Fruit fly (Drosophila melanogaster) whole organism, embryonic: Measurements from ENCODE around the gene Tailor.

Experiments
- CG11723 ChIP-seq: fragments of 200-800 bp; sonication (Bioruptor generic); optimal IDR thresholded peaks from 2 replicates; lab custom pipeline; 2017; ENCODE audit warnings: missing biosample characterization, mild to moderate bottlenecking, missing genetic modification characterization
- CG12219 ChIP-seq: fragments of 200-800 bp; sonication (Bioruptor generic); optimal IDR thresholded peaks from 3 replicates; lab custom pipeline; 2018; ENCODE audit warnings: missing biosample characterization, mild to moderate bottlenecking, missing genetic modification characterization
- CG13287 ChIP-seq: fragments of 200-800 bp; sonication (Bioruptor generic); IDR thresholded peaks from 2 replicates; pipeline ENCODE4 v1.3.6; 2022; ENCODE audit warnings: missing biosample characterization, missing genetic modification characterization; ENCODE audit not compliant: partially characterized antibody
- CG18764 ChIP-seq: fragments of 200-800 bp; sonication (Bioruptor generic); optimal IDR thresholded peaks from 3 replicates; lab custom pipeline; 2016; ENCODE audit warnings: missing biosample characterization, missing genetic modification characterization
- CG30431 ChIP-seq: fragments of 200-800 bp; sonication (Bioruptor generic); optimal IDR thresholded peaks from 2 replicates; lab custom pipeline; 2017; ENCODE audit warnings: missing biosample characterization, missing genetic modification characterization
- CG7372 ChIP-seq: fragments of 200-800 bp; sonication (Bioruptor generic); IDR thresholded peaks from 2 replicates; pipeline ENCODE4 v1.3.6; 2022; ENCODE audit warnings: missing biosample characterization, missing genetic modification characterization
- Dbx ChIP-seq: fragments of 200-800 bp; sonication (Bioruptor generic); IDR thresholded peaks from 3 replicates; pipeline ENCODE4 v1.3.6; 2022; ENCODE audit warnings: missing biosample characterization, missing genetic modification characterization
- Ets65A ChIP-seq: fragments of 200-800 bp; sonication (Bioruptor generic); peaks from one replicate; lab custom pipeline; 2016; ENCODE audit warnings: missing biosample characterization, missing genetic modification characterization
- MTF-1 ChIP-seq: fragments of 200-800 bp; sonication (Bioruptor generic); optimal IDR thresholded peaks from 2 replicates; lab custom pipeline; 2018; ENCODE audit warnings: missing biosample characterization, mild to moderate bottlenecking, missing genetic modification characterization, borderline replicate concordance
- Optix ChIP-seq: fragments of 200-800 bp; sonication (Bioruptor generic); IDR thresholded peaks from 3 replicates; pipeline ENCODE4 v1.3.6; 2022; ENCODE audit warnings: missing biosample characterization, missing genetic modification characterization
- chn ChIP-seq: fragments of 200-800 bp; sonication (Bioruptor generic); optimal IDR thresholded peaks from 2 replicates; lab custom pipeline; 2016; ENCODE audit warnings: missing biosample characterization, missing genetic modification characterization
- h ChIP-seq: fragments of >200 bp; optimal IDR thresholded peaks from 2 replicates; lab custom pipeline; 2017
- luna ChIP-seq: fragments of 200-800 bp; sonication (Bioruptor generic); optimal IDR thresholded peaks from 2 replicates; lab custom pipeline; 2016; ENCODE audit warnings: missing biosample characterization, missing genetic modification characterization

dm6 chr3R:7054286-7054685 lies 31.6 kb downstream of the Tailor start, which contains the start of gene CG1979:
- TF ChIP-seq chn (GFP tag; lab: Kevin White, UChicago) (no peak), Dbx (no peak), CG12219 (GFP tag; lab: Kevin White, UChicago) (no peak), Ets65A (GFP tag; lab: Kevin White, UChicago) (no peak), CG11723 (no peak), CG18764 (no peak), CG30431 (GFP tag; lab: Kevin White, UChicago) (no peak), Optix (GFP tag; lab: Robert Waterston, UW) (no peak), CG7372 (GFP tag; lab: Robert Waterston, UW) (no peak), h (lab: Kevin White, UChicago) (no peak), CG13287 (GFP tag; lab: Robert Waterston, UW) (no peak), MTF-1 (GFP tag; lab: Kevin White, UChicago) (no peak), luna (GFP tag; lab: Kevin White, UChicago) (no peak)
